Fruit fly (Drosophila melanogaster) whole organism, larva: ENCODE data around the gene CG6015.
A peak's percentile ranks its signal among the peaks of the same experiment; 100 is the strongest.

Experiments
- noc ChIP-seq: fragments of 200-800 bp; sonication (Bioruptor generic); optimal IDR thresholded peaks from 3 replicates; lab custom pipeline; 2019; ENCODE audit warnings: missing biosample characterization, mild to moderate bottlenecking, missing genetic modification characterization, moderate library complexity

Gene CG6015

dm6 chr3R:22034160-22034742, at the start of gene CG6015, which contains the start of the genes CG45099, pit and Fadd:
CG6015 (minus strand) TSS chr3R:22034286.
CG45099 (minus strand) TSS chr3R:22034286.
pit (plus strand) TSS chr3R:22034298.
Fadd (plus strand) TSS chr3R:22034455.
- no peak for TF ChIP-seq noc

- no peak for TF ChIP-seq noc
These were observed 46.1 kb upstream of the CG6015 start, which contains the start of gene CG13408 for dm6 chr3R:22080161-22080560. CG13408 (plus strand) TSS chr3R:22080382.

dm6 chr3R:22072553-22072952, 38.5 kb upstream of the CG6015 start:
- TF ChIP-seq noc, result no peak

- no peak for TF ChIP-seq noc
These were observed 37.5 kb upstream of the CG6015 start for dm6 chr3R:22071628-22072027.

- TF ChIP-seq noc, result no peak
These were observed 33.1 kb upstream of the CG6015 start for dm6 chr3R:22067235-22067634.

- no peak for TF ChIP-seq noc
These were observed 32.4 kb upstream of the CG6015 start for dm6 chr3R:22066440-22066839.

dm6 chr3R:22057083-22057482, 23.0 kb upstream of the CG6015 start:
- TF ChIP-seq noc, result peak; percentile 7

- TF ChIP-seq noc, result no peak
These were observed 19.7 kb upstream of the CG6015 start for dm6 chr3R:22053740-22054139.

dm6 chr3R:22053202-22053601, 19.1 kb upstream of the CG6015 start:
- no peak for TF ChIP-seq noc

dm6 chr3R:22052235-22052634, 18.1 kb upstream of the CG6015 start:
- no peak for TF ChIP-seq noc

dm6 chr3R:22049134-22049796, 15.2 kb upstream of the CG6015 start:
- TF ChIP-seq noc, result no peak

- no peak for TF ChIP-seq noc
These were observed 13.3 kb upstream of the CG6015 start for dm6 chr3R:22047412-22047811.

- TF ChIP-seq noc, result no peak
These were observed 12.6 kb upstream of the CG6015 start for dm6 chr3R:22046723-22047122.

- TF ChIP-seq noc, result no peak
These were observed 12.1 kb upstream of the CG6015 start for dm6 chr3R:22046231-22046630.

- no peak for TF ChIP-seq noc
These were observed 10.4 kb upstream of the CG6015 start for dm6 chr3R:22044443-22044970.

dm6 chr3R:22043748-22044402, 9.8 kb upstream of the CG6015 start:
- TF ChIP-seq noc, result no peak

- no peak for TF ChIP-seq noc
These were observed 8.9 kb upstream of the CG6015 start for dm6 chr3R:22042982-22043381.
